Fruit fly (Drosophila melanogaster): ENCODE measurements around the gene CG42846.
A peak's percentile ranks its signal among the peaks of the same experiment; 100 is the strongest.

dm6 chr3L:205723-206284, 25.6 kb downstream of the CG42846 start, which contains the start of the genes Gk1 and CG13876:
- TF ChIP-seq kay (GFP tag; ENCODE audit: borderline replicate concordance) (no peak), cnc (optimal IDR thresholded peaks at IDR 0.05) (no peak), CG14711 (tag; optimal IDR thresholded peaks at IDR 0.05) (peak; percentile 97), CG1620 (GFP tag; optimal IDR thresholded peaks at IDR 0.05) (peak; percentile 86), tj (GFP tag; optimal IDR thresholded peaks at IDR 0.05) (peak; percentile 92), Mnt (GFP tag; optimal IDR thresholded peaks at IDR 0.05) (peak; percentile 90), pad (GFP tag; optimal IDR thresholded peaks at IDR 0.05) (peak; percentile 89)

Data from whole organism, adult.